Worm (Caenorhabditis elegans) whole organism, midembryonic: Measurements from ENCODE around the gene usip-1.

ENCODE experiments used
- T22C8.4 ChIP-seq: fragments of 200-800 bp; sonication (Bioruptor generic); IDR thresholded peaks from 2 replicates; pipeline ENCODE4 v1.3.6; 2022; ENCODE audit warnings: missing genetic modification characterization, missing compliant biosample characterization
- cog-1 ChIP-seq: sonication (generic microtip); optimal IDR thresholded peaks from 2 replicates; lab custom pipeline; 2016; ENCODE audit warnings: missing genetic modification characterization, missing compliant biosample characterization
- flt-1 ChIP-seq: fragments of 200-800 bp; sonication (Bioruptor generic); IDR thresholded peaks from 2 replicates; pipeline ENCODE4 v1.3.6; 2022; ENCODE audit warnings: missing genetic modification characterization, missing compliant biosample characterization
- klf-2 ChIP-seq: fragments of 200-800 bp; sonication (Bioruptor generic); conservative IDR thresholded peaks from 2 replicates; pipeline ENCODE4 v1.3.6; 2022; ENCODE audit warnings: missing genetic modification reagents, missing genetic modification characterization, missing compliant biosample characterization
- med-1 ChIP-seq: sonication (generic microtip); optimal IDR thresholded peaks from 2 replicates; lab custom pipeline; 2017; ENCODE audit warnings: missing genetic modification characterization, mild to moderate bottlenecking, missing compliant biosample characterization, antibody characterized with exemption, missing genetic modification reagents; ENCODE audit not compliant: insufficient read depth
- ref-1 ChIP-seq: fragments of 200-800 bp; sonication (Bioruptor generic); conservative IDR thresholded peaks from 2 replicates; pipeline ENCODE4 v1.3.6; 2022; ENCODE audit warnings: missing genetic modification reagents, missing genetic modification characterization, missing compliant biosample characterization
- tab-1 ChIP-seq: fragments of 200-800 bp; sonication (Bioruptor generic); IDR thresholded peaks from 2 replicates; pipeline ENCODE4 v1.3.6; 2022; ENCODE audit warnings: missing genetic modification characterization, missing compliant biosample characterization
- ztf-23 ChIP-seq: fragments of 200-800 bp; sonication (Bioruptor generic); IDR thresholded peaks from 2 replicates; pipeline ENCODE4 v1.3.6; 2022; ENCODE audit warnings: missing genetic modification reagents, missing genetic modification characterization, missing compliant biosample characterization
- ztf-29 ChIP-seq: fragments of 200-800 bp; sonication (Bioruptor generic); IDR thresholded peaks from 2 replicates; pipeline ENCODE4 v1.3.6; 2022; ENCODE audit warnings: missing genetic modification reagents, missing genetic modification characterization, missing compliant biosample characterization

Gene usip-1

DNA sequence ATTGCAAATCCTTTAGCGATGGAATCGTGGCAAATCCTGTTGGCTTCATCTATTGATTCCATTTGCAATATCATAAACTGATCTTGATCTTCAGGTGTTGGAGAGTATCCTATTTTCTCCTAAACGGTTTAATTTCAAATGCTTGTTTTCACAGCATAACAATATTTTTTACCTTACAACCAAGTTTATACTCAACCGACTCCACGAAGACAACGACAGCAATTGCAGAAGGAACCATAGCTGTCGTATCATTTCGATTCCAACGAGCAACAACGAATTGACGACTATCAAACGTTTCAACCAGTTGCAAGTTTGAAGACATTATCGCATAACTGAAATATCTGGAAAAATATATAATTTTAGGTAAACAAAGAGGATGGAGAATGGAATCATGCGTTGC lies at the start of gene usip-1:
Gene usip-1, minus strand, starts transcription at position 341 of the 400 bp plus-strand sequence.
- no peak for TF ChIP-seq klf-2
- TF ChIP-seq med-1 (GFP tag; lab: Kevin White, UChicago), result no peak
- no peak for TF ChIP-seq tab-1 (GFP tag; lab: Robert Waterston, UW)
- TF ChIP-seq T22C8.4, result no peak

DNA sequence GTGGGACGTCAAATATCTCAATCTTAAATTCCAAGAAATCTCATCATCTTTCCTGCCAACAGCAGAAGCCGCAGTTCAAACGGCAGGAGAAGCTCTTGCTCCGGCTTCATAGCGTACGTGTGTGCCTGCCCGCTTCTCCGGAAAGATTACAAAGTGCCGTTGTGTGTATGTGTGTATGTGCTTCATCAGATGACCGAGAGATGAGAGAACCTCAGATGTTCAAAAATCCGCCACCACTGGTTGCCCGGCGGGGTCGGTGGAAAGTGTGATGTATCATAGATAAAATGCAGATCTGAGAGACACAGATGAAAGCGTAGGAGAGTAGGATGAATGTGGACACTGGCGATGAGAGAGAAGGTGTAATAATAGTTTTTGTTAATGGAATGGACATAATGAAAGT lies 49.4 kb upstream of the usip-1 start:
- TF ChIP-seq ztf-29 (GFP tag; lab: Robert Waterston, UW) (no peak), klf-2 (no peak), tab-1 (GFP tag; lab: Robert Waterston, UW) (no peak), T22C8.4 (no peak), cog-1 (tag; lab: Kevin White, UChicago) (no peak), ref-1 (GFP tag; lab: Robert Waterston, UW) (no peak), med-1 (GFP tag; lab: Kevin White, UChicago) (no peak), flt-1 (GFP tag; lab: Robert Waterston, UW) (no peak), ztf-23 (GFP tag; lab: Robert Waterston, UW) (no peak)

DNA sequence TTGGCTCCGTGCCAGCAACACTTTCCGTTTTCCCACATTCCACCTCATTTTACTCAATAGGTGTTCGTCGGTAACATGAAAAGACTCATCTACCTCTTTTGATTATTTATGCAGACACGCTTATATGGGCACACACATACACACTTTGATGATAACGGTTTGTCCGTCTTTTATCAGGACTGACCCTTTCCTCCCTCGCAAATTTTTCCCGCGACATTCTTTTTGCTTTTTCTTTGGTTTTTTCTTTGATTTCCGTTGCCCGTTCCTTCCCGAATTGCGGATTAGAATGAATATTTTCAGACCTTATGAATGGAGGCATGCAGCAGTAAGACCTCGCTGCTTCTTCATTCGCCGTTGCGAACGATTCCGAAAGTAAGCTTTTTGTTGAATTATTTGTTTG lies 29.0 kb upstream of the usip-1 start, which contains the start of gene vab-8:
Gene vab-8, plus strand, starts transcription at position 301 of the 400 bp plus-strand sequence.
- TF ChIP-seq ztf-23 (GFP tag; lab: Robert Waterston, UW) (no peak), ref-1 (GFP tag; lab: Robert Waterston, UW) (no peak), klf-2 (no peak)

DNA sequence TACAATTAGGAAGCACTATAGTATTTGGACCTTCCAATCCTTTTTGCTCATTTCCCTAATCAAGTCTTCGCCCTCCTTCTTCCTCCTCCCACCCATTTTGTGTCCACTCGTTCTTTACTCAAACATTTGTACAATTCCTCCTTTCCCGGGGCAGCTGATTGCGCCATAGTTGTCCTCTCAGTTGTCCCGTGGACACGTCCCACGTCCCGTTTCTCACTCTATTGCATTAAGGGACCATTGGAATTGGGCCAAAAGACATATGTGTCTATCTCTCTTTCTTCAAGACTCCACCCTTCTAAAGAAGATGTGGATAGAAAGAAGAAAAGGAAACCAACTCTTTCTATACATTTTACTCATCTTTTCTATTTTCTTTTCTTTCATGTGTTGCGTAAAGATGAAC lies 27.1 kb upstream of the usip-1 start:
- TF ChIP-seq klf-2, result no peak
- no peak for TF ChIP-seq med-1 (GFP tag; lab: Kevin White, UChicago)
- no peak for TF ChIP-seq T22C8.4
- TF ChIP-seq ref-1 (GFP tag; lab: Robert Waterston, UW), result no peak
- TF ChIP-seq flt-1 (GFP tag; lab: Robert Waterston, UW), result no peak
- no peak for TF ChIP-seq tab-1 (GFP tag; lab: Robert Waterston, UW)
- no peak for TF ChIP-seq cog-1 (tag; lab: Kevin White, UChicago)
- no peak for TF ChIP-seq ztf-23 (GFP tag; lab: Robert Waterston, UW)
- TF ChIP-seq ztf-29 (GFP tag; lab: Robert Waterston, UW), result no peak

DNA sequence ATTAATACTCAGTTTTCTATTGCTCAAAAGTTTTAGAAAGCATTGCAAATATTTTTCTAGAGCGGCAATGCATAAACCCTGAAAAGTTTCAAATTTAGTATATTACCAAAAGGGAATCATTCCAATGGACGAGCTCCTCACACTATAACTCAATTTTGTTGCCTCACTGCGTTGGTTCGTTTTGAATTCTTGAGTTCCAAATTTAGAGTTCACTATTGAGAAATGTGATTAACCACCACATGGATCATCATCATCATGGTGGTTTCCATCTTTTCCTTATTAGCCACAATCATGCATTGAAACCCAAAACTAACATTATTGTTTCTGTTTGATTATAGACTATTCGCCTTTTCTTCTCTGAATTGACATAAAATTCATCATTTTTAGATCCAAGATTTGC lies 26.0 kb upstream of the usip-1 start:
- no peak for TF ChIP-seq klf-2
- TF ChIP-seq med-1 (GFP tag; lab: Kevin White, UChicago), result no peak
- TF ChIP-seq cog-1 (tag; lab: Kevin White, UChicago), result no peak
- TF ChIP-seq ztf-23 (GFP tag; lab: Robert Waterston, UW), result no peak

DNA sequence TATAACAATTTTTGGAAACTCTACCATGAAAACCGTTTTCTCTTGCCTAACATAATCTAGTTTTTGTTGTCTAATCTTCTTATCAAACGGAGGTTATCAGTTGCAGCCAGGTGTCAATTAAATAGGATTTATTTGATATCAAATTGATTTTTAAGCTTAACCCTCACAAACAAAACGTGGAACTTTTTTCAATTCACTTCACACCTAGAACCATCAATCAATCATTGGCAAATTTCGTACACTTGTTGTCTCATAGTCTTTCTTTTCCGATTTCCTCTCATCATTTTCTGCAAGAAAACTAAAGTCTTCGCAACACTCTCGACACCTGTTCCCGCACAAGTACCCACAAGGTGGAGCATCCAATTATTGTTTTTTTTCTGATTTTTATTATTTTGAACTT lies 24.7 kb upstream of the usip-1 start:
- TF ChIP-seq klf-2, result no peak

DNA sequence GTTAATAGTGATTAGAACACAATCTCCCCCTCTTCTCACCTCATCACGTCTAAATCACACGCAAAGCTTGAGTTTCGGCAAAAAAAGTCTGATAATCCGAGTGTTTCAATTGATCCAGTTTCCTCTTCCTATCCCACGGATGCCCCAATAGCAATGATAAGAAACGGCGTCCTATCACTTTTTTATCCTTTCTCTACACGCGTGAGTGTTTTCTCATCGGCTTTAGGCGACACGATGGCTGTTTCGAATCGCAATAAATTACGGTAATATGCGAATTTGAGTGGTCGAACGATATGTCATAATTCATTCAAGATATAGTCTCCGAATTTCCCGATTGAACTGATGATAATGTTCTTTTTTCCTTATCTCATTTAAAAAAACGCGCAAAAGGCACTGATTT lies 15.5 kb upstream of the usip-1 start:
- TF ChIP-seq klf-2 (no peak), cog-1 (tag; lab: Kevin White, UChicago) (no peak), flt-1 (GFP tag; lab: Robert Waterston, UW) (no peak), tab-1 (GFP tag; lab: Robert Waterston, UW) (no peak), T22C8.4 (no peak), med-1 (GFP tag; lab: Kevin White, UChicago) (no peak), ztf-23 (GFP tag; lab: Robert Waterston, UW) (no peak), ref-1 (GFP tag; lab: Robert Waterston, UW) (no peak), ztf-29 (GFP tag; lab: Robert Waterston, UW) (no peak)

DNA sequence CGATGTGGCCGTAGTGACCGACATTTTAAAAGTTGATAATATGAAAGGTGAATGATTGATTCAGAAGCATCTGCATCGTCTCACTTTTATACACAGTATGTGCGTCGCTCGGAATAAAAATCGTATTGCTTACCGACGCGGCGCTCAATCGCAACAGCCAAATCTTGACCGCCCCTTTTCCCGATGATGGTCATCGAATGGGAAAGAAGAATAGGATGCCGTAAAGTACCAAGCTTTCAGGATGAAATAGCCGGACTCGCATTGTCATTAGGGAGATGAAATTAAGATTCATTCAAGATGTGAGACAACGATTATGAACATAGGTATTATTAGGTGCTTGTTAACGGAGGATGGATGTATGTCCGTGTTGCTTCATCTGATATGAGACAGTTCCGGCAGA lies 14.6 kb upstream of the usip-1 start, which contains the start of gene lon-3:
Gene lon-3, minus strand, starts transcription at position 101 of the 400 bp plus-strand sequence.
- TF ChIP-seq tab-1 (GFP tag; lab: Robert Waterston, UW) (no peak), klf-2 (no peak), ztf-29 (GFP tag; lab: Robert Waterston, UW) (no peak), cog-1 (tag; lab: Kevin White, UChicago) (no peak), flt-1 (GFP tag; lab: Robert Waterston, UW) (no peak), T22C8.4 (no peak), med-1 (GFP tag; lab: Kevin White, UChicago) (no peak), ztf-23 (GFP tag; lab: Robert Waterston, UW) (no peak)

DNA sequence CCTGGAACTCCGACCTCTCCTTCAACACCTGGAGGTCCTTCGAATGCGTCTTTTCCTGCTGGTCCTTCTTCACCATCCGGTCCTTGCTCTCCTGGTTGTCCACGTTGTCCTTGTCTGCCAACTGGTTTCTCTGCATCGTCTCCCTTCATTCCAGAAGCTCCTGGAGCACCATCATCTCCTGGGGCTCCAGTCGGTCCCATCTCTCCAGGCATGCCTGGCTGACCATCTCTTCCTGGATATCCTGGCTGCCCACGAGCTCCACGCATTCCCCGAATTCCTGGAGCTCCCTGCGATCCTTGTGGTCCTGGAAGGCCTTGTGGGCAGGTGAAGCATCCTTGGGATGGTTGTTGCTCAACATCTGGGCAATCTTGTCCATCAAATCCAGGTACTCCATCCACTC lies 13.8 kb upstream of the usip-1 start:
- no peak for TF ChIP-seq ztf-23 (GFP tag; lab: Robert Waterston, UW)
- no peak for TF ChIP-seq ztf-29 (GFP tag; lab: Robert Waterston, UW)
- TF ChIP-seq klf-2, result no peak
- no peak for TF ChIP-seq T22C8.4

DNA sequence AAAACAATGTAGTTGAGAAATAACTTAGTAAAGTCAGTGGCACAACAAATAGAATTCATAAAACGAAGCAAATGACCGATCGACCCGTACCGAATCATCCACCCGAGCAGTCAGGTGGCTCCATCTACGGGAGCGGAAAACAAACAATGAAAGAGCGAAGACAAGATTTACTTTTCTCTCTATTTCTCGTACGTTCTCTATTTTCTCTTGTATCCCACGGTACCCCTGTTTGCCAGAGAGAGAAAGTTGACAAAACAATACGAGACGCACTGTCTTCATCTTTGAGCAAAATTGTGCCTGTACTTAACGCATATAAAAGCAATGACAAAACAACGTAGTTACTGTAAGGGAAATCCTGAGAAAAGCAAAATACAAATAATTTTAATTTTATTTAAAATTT lies 12.7 kb upstream of the usip-1 start:
- TF ChIP-seq T22C8.4, result no peak

DNA sequence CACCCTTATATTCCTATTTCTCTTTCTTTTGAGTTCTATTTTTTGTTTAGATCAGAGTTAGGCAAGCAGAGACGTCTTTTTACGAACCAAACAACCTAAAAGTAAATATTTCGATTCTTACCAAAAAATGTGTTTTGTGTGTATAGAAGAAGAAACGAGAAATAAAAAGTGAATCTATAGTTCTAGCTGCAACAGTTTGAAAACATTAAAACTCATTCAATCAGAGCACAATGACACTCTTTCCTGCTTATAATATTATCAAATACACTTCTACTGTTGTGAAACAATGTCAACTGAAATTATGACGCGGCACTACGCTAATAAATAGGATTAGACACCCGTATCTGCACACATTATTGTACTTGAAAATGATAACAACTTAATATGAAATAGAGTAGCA lies 11.9 kb upstream of the usip-1 start, which contains the start of gene ZK836.3:
Gene ZK836.3, minus strand, starts transcription at position 101 of the 400 bp plus-strand sequence.
- no peak for TF ChIP-seq ztf-23 (GFP tag; lab: Robert Waterston, UW)
- TF ChIP-seq tab-1 (GFP tag; lab: Robert Waterston, UW), result no peak
- no peak for TF ChIP-seq klf-2
- TF ChIP-seq med-1 (GFP tag; lab: Kevin White, UChicago), result no peak
- no peak for TF ChIP-seq T22C8.4
- TF ChIP-seq cog-1 (tag; lab: Kevin White, UChicago), result no peak
- no peak for TF ChIP-seq ztf-29 (GFP tag; lab: Robert Waterston, UW)
